Fruit fly (Drosophila melanogaster) whole organism, embryonic: ENCODE data around the gene Nf-YA.

Experiments used
- CG10462 ChIP-seq: fragments of 200-800 bp; sonication (Bioruptor generic); optimal IDR thresholded peaks from 2 replicates; lab custom pipeline; 2016; ENCODE audit warnings: missing biosample characterization, missing genetic modification characterization
- CG11093 ChIP-seq: fragments of 200-800 bp; sonication (Bioruptor generic); IDR thresholded peaks from 3 replicates; pipeline ENCODE4 v1.3.6; 2022; ENCODE audit warnings: missing biosample characterization, missing genetic modification characterization
- CG11560 ChIP-seq: fragments of 200-800 bp; sonication (Bioruptor generic); IDR thresholded peaks from 3 replicates; pipeline ENCODE4 v1.3.6; 2022; ENCODE audit warnings: missing biosample characterization, missing genetic modification characterization
- CG12299 ChIP-seq: fragments of 200-800 bp; sonication (Bioruptor generic); optimal IDR thresholded peaks from 2 replicates; lab custom pipeline; 2018; ENCODE audit warnings: missing biosample characterization, mild to moderate bottlenecking, missing genetic modification characterization
- CG1233 ChIP-seq: fragments of 200-800 bp; sonication (Bioruptor generic); optimal IDR thresholded peaks from 4 replicates; lab custom pipeline; 2018; ENCODE audit warnings: missing biosample characterization, mild to moderate bottlenecking, missing genetic modification characterization
- CG13624 ChIP-seq: fragments of 200-800 bp; sonication (Bioruptor generic); optimal IDR thresholded peaks from 2 replicates; lab custom pipeline; 2016; ENCODE audit warnings: missing biosample characterization, missing genetic modification characterization
- CG13894 ChIP-seq: fragments of 200-800 bp; sonication (Bioruptor generic); optimal IDR thresholded peaks from 3 replicates; lab custom pipeline; 2018; ENCODE audit warnings: missing biosample characterization, mild to moderate bottlenecking, missing genetic modification characterization, moderate library complexity
- CG14667 ChIP-seq: fragments of 200-800 bp; sonication (Bioruptor generic); IDR thresholded peaks from 2 replicates; pipeline ENCODE4 v1.3.6; 2022; ENCODE audit warnings: missing biosample characterization, missing genetic modification characterization
- CG15269 ChIP-seq: fragments of 200-800 bp; sonication (Bioruptor generic); optimal IDR thresholded peaks from 2 replicates; lab custom pipeline; 2018; ENCODE audit warnings: missing biosample characterization, mild to moderate bottlenecking, missing genetic modification characterization, moderate library complexity
- CG17186 ChIP-seq: fragments of 200-800 bp; sonication (Bioruptor generic); optimal IDR thresholded peaks from 3 replicates; lab custom pipeline; 2017; ENCODE audit warnings: missing biosample characterization, missing genetic modification reagents, missing genetic modification characterization
- CG17328 ChIP-seq: fragments of 200-800 bp; sonication (Bioruptor generic); IDR thresholded peaks from 2 replicates; pipeline ENCODE4 v1.3.6; 2022; ENCODE audit warnings: missing biosample characterization, missing genetic modification characterization
- CG18011 ChIP-seq: fragments of 200-800 bp; sonication (Bioruptor generic); optimal IDR thresholded peaks from 2 replicates; lab custom pipeline; 2017; ENCODE audit warnings: missing biosample characterization, missing genetic modification characterization, mild to moderate bottlenecking, moderate library complexity, missing genotype
- CG1832 ChIP-seq: fragments of 200-800 bp; sonication (Bioruptor generic); optimal IDR thresholded peaks from 2 replicates; lab custom pipeline; 2017; ENCODE audit warnings: missing biosample characterization, mild to moderate bottlenecking, missing genetic modification characterization, inconsistent platforms
- CG2120 ChIP-seq: fragments of 200-800 bp; sonication (Bioruptor generic); optimal IDR thresholded peaks from 3 replicates; lab custom pipeline; 2016; ENCODE audit warnings: missing biosample characterization, missing genetic modification characterization
- CG30020 ChIP-seq: fragments of 200-800 bp; optimal IDR thresholded peaks from 2 replicates; lab custom pipeline; 2019; ENCODE audit warnings: missing biosample characterization, mild to moderate bottlenecking, missing genetic modification characterization, moderate library complexity
- CG31224 ChIP-seq: fragments of 200-800 bp; sonication (Bioruptor generic); IDR thresholded peaks from 2 replicates; pipeline ENCODE4 v1.3.6; 2022; ENCODE audit warnings: missing biosample characterization, missing genetic modification characterization
- CG5180 ChIP-seq: fragments of 200-800 bp; sonication (Bioruptor generic); optimal IDR thresholded peaks from 3 replicates; lab custom pipeline; 2017; ENCODE audit warnings: missing biosample characterization, missing genetic modification characterization, mild to moderate bottlenecking, moderate library complexity, missing genetic modification reagents
- CG6254 ChIP-seq: fragments of 200-800 bp; sonication (Bioruptor generic); optimal IDR thresholded peaks from 3 replicates; lab custom pipeline; 2017; ENCODE audit warnings: mild to moderate bottlenecking, missing biosample characterization, missing genetic modification reagents, missing genetic modification characterization
- CG7556 ChIP-seq: fragments of 200-800 bp; sonication (Bioruptor generic); optimal IDR thresholded peaks from 2 replicates; lab custom pipeline; 2017; ENCODE audit warnings: missing biosample characterization, mild to moderate bottlenecking, missing genetic modification characterization
- CG7987 ChIP-seq: fragments of 200-800 bp; sonication (Bioruptor generic); optimal IDR thresholded peaks from 2 replicates; lab custom pipeline; 2018; ENCODE audit warnings: missing biosample characterization, mild to moderate bottlenecking, missing genetic modification characterization, moderate library complexity
- CG9797 ChIP-seq: fragments of 200-800 bp; sonication (Bioruptor generic); optimal IDR thresholded peaks from 3 replicates; lab custom pipeline; 2018; ENCODE audit warnings: missing biosample characterization, mild to moderate bottlenecking, missing genetic modification characterization
- GATAe ChIP-seq: fragments of 200-800 bp; sonication (Bioruptor generic); conservative IDR thresholded peaks from 2 replicates; pipeline ENCODE4 v1.3.6; 2022; ENCODE audit warnings: missing biosample characterization, missing genetic modification characterization
- Gsc ChIP-seq: fragments of 200-800 bp; sonication (Bioruptor generic); IDR thresholded peaks from 2 replicates; pipeline ENCODE4 v1.3.6; 2022; ENCODE audit warnings: missing biosample characterization, missing genetic modification characterization
- Hr51 ChIP-seq, 2 experiments: fragments of 200-800 bp; sonication (Bioruptor generic); optimal IDR thresholded peaks; 2 replicates in 1 of 2; 3 replicates in 1 of 2; lab custom pipeline; 2016 to 2018; ENCODE audit warnings: missing biosample characterization in 2 of 2, missing genetic modification characterization in 2 of 2, mild to moderate bottlenecking in 1 of 2, moderate library complexity in 1 of 2
- Lpt ChIP-seq: fragments of >200 bp; optimal IDR thresholded peaks from 2 replicates; lab custom pipeline; 2018; ENCODE audit warnings: missing biosample characterization, missing genetic modification characterization
- Neu2 ChIP-seq: fragments of 200-800 bp; sonication (Bioruptor generic); optimal IDR thresholded peaks from 3 replicates; lab custom pipeline; 2016; ENCODE audit warnings: missing biosample characterization, missing genetic modification characterization, borderline replicate concordance
- Oli ChIP-seq: fragments of 200-800 bp; sonication (Bioruptor generic); optimal IDR thresholded peaks from 2 replicates; lab custom pipeline; 2018; ENCODE audit warnings: missing biosample characterization, mild to moderate bottlenecking, missing genetic modification characterization, moderate library complexity
- Pdp1 ChIP-seq, 2 experiments: fragments of 200-800 bp; sonication (Bioruptor generic); optimal IDR thresholded peaks; 3 replicates each; lab custom pipeline; 2016; ENCODE audit warnings: missing biosample characterization in 2 of 2, missing genetic modification characterization in 2 of 2, mild to moderate bottlenecking in 1 of 2, moderate library complexity in 1 of 2
- Ravus ChIP-seq: fragments of 200-800 bp; sonication (Bioruptor generic); IDR thresholded peaks from 2 replicates; pipeline ENCODE4 v1.3.6; 2022; ENCODE audit warnings: missing biosample characterization, missing genetic modification characterization
- Sox102F ChIP-seq: fragments of 200-800 bp; sonication (Bioruptor generic); optimal IDR thresholded peaks from 2 replicates; lab custom pipeline; 2018; ENCODE audit warnings: missing biosample characterization, mild to moderate bottlenecking, missing genetic modification characterization, moderate library complexity
- Usf ChIP-seq: fragments of 200-800 bp; sonication (Bioruptor generic); optimal IDR thresholded peaks from 2 replicates; lab custom pipeline; 2017; ENCODE audit warnings: missing genotype, missing biosample characterization, missing genetic modification characterization
- ac ChIP-seq: fragments of 200-800 bp; sonication (Bioruptor generic); optimal IDR thresholded peaks from 3 replicates; lab custom pipeline; 2017; ENCODE audit warnings: missing biosample characterization, mild to moderate bottlenecking, missing genetic modification characterization
- caup ChIP-seq: fragments of 200-800 bp; sonication (Bioruptor generic); optimal IDR thresholded peaks from 3 replicates; lab custom pipeline; 2017; ENCODE audit warnings: missing biosample characterization, mild to moderate bottlenecking, missing genetic modification characterization, moderate library complexity; ENCODE audit not compliant: severe bottlenecking
- gem ChIP-seq: fragments of 200-800 bp; sonication (Bioruptor generic); optimal IDR thresholded peaks from 2 replicates; lab custom pipeline; 2019; ENCODE audit warnings: missing biosample characterization, mild to moderate bottlenecking, missing genetic modification characterization, moderate library complexity
- ind ChIP-seq: fragments of 200-800 bp; sonication (Bioruptor generic); optimal IDR thresholded peaks from 3 replicates; lab custom pipeline; 2016; ENCODE audit warnings: missing biosample characterization, missing genetic modification characterization
- inv ChIP-seq: fragments of 200-800 bp; sonication (Bioruptor generic); IDR thresholded peaks from 2 replicates; pipeline ENCODE4 v1.3.6; 2022; ENCODE audit warnings: missing biosample characterization, missing genetic modification characterization; ENCODE audit not compliant: partially characterized antibody
- jing ChIP-seq: fragments of 200-800 bp; sonication (Bioruptor generic); optimal IDR thresholded peaks from 2 replicates; lab custom pipeline; 2018; ENCODE audit warnings: missing biosample characterization, mild to moderate bottlenecking, missing genetic modification characterization
- lmd ChIP-seq: fragments of 200-800 bp; sonication (Bioruptor generic); IDR thresholded peaks from 2 replicates; pipeline ENCODE4 v1.3.6; 2022; ENCODE audit warnings: missing biosample characterization, missing genetic modification characterization
- pfk ChIP-seq: fragments of 200-800 bp; sonication (Bioruptor generic); optimal IDR thresholded peaks from 2 replicates; lab custom pipeline; 2018; ENCODE audit warnings: missing biosample characterization, mild to moderate bottlenecking, missing genetic modification characterization, moderate library complexity
- pita ChIP-seq: fragments of 200-800 bp; sonication (Bioruptor generic); optimal IDR thresholded peaks from 2 replicates; lab custom pipeline; 2017; ENCODE audit warnings: missing biosample characterization, mild to moderate bottlenecking, missing genetic modification characterization
- sima ChIP-seq: fragments of 200-800 bp; sonication (Bioruptor generic); optimal IDR thresholded peaks from 2 replicates; lab custom pipeline; 2016; ENCODE audit warnings: missing biosample characterization, missing genetic modification characterization
- sisA ChIP-seq: fragments of 200-800 bp; sonication (Bioruptor generic); IDR thresholded peaks from 2 replicates; pipeline ENCODE4 v1.3.6; 2022; ENCODE audit warnings: missing biosample characterization, missing genetic modification characterization
- slp2 ChIP-seq: fragments of 200-800 bp; sonication (Bioruptor generic); optimal IDR thresholded peaks from 2 replicates; lab custom pipeline; 2016; ENCODE audit warnings: missing biosample characterization, missing genetic modification characterization
- so ChIP-seq: fragments of 200-800 bp; sonication (Bioruptor generic); IDR thresholded peaks from 3 replicates; pipeline ENCODE4 v1.3.6; 2022; ENCODE audit warnings: missing biosample characterization, missing genetic modification characterization
- sob ChIP-seq: fragments of 200-800 bp; sonication (Bioruptor generic); IDR thresholded peaks from 2 replicates; pipeline ENCODE4 v1.3.6; 2022; ENCODE audit warnings: missing biosample characterization, missing genetic modification characterization
- trh ChIP-seq: fragments of 200-800 bp; sonication (Bioruptor generic); optimal IDR thresholded peaks from 2 replicates; lab custom pipeline; 2016; ENCODE audit warnings: missing biosample characterization, missing genetic modification characterization
- tx ChIP-seq: fragments of 200-800 bp; sonication (Bioruptor generic); optimal IDR thresholded peaks from 2 replicates; lab custom pipeline; 2016; ENCODE audit warnings: missing biosample characterization, missing genetic modification characterization
- zfh1 ChIP-seq: fragments of 200-800 bp; sonication (Bioruptor generic); IDR thresholded peaks from 3 replicates; pipeline ENCODE4 v1.3.6; 2022; ENCODE audit warnings: missing biosample characterization, missing genetic modification characterization

The Nf-YA gene

DNA sequence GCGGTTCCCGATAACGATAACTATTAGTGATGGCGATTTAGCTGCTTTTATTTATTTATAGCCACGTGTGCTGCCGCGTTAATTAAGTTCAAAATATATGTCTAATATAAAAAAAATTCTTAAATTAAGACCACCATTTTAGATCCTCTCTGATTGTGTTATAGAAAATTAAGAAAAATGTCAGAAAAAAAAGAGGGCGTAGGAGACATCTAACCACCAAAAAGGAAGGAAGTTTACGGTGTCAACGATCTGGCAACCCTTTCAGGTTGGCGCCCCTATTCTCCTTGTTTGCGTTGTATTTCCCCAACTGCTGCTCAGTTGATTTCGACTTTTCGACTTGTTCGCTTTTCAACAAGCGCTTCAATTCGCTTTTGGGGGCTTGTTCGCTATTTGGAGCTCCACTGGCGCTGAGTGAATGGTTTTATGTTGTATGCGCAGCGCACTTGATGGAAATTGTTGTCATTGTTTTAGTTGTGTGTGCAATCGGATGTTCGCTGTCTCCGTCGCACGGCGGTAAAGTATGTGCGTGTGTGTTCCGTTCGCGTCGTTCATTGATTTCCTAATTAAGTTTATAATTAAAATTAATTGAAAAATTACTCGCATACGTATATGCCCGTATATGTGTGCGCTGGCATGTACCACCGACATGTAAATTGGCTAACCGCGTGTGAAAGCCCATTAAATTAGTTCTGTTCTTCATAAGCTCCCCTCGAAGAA lies 18.9 kb upstream of the Nf-YA start, which contains the start of the genes CG3434 and CG44838 (continued):
- TF ChIP-seq Usf (GFP tag; lab: Kevin White, UChicago) (peak; percentile 57), ac (GFP tag; lab: Kevin White, UChicago) (no peak), CG9797 (GFP tag; lab: Kevin White, UChicago) (peak; percentile 25), CG2120 (peak; percentile 90), tx (GFP tag; lab: Kevin White, UChicago) (peak; percentile 62), CG1233 (GFP tag; lab: Kevin White, UChicago) (peak; percentile 74), ind (GFP tag; lab: Kevin White, UChicago) (peak; percentile 81), CG15269 (tag; lab: Kevin White, UChicago) (peak; percentile 85), CG17328 (GFP tag; lab: Robert Waterston, UW) (peak; percentile 74), CG31224 (no peak; the same call in 1 of the 2 replicates), CG30020 (tag; lab: Kevin White, UChicago) (peak; percentile 75), CG12299 (peak; percentile 74), zfh1 (GFP tag; lab: Robert Waterston, UW) (peak; percentile 68; the same call in 2 of the 3 replicates), CG11560 (tag; lab: Robert Waterston, UW) (no peak; the same call in 2 of the 3 replicates), CG13894 (tag; lab: Kevin White, UChicago) (peak; percentile 85), caup (GFP tag; lab: Kevin White, UChicago) (peak; percentile 83), CG10462 (GFP tag; lab: Kevin White, UChicago) (peak; percentile 73), pita (no peak), CG1832 (peak; percentile 18), Lpt (GFP tag; lab: Kevin White, UChicago) (no peak), GATAe (no peak), CG5180 (peak; percentile 87), CG17186 (GFP tag; lab: Kevin White, UChicago) (peak; percentile 58), Neu2 (peak; percentile 56), gem (tag; lab: Kevin White, UChicago) (peak; percentile 88), Ravus (GFP tag; lab: Robert Waterston, UW) (no peak; the same call in 1 of the 2 replicates), CG7556 (GFP tag; lab: Kevin White, UChicago) (peak; percentile 72), Pdp1 (GFP tag; optimal IDR thresholded peaks at IDR 0.05; lab: Kevin White, UChicago) (peak; percentile 57 to 65), so (GFP tag; lab: Robert Waterston, UW) (no peak), CG13624 (GFP tag; lab: Kevin White, UChicago) (peak; percentile 66), trh (peak; percentile 15), Oli (tag; lab: Kevin White, UChicago) (peak; percentile 73), CG11093 (GFP tag; lab: Robert Waterston, UW) (peak; percentile 45; the same call in 1 of the 3 replicates), CG6254 (GFP tag; lab: Kevin White, UChicago) (peak; percentile 40), CG14667 (peak; percentile 47; the same call in 1 of the 2 replicates), slp2 (GFP tag; lab: Kevin White, UChicago) (no peak), Gsc (no peak; the same call in 1 of the 2 replicates), pfk (GFP tag; lab: Kevin White, UChicago) (no peak), lmd (GFP tag; lab: Robert Waterston, UW) (peak; percentile 70), sisA (GFP tag; lab: Robert Waterston, UW) (peak; percentile 75), jing (GFP tag; lab: Kevin White, UChicago) (no peak), sima (GFP tag; lab: Kevin White, UChicago) (peak; percentile 29), Sox102F (peak; percentile 79), Hr51 (GFP tag; optimal IDR thresholded peaks at IDR 0.05; lab: Kevin White, UChicago) (peak; percentile 66 to 81), sob (peak; percentile 80), CG7987 (GFP tag; lab: Kevin White, UChicago) (peak; percentile 41), CG18011 (peak; percentile 58), inv (no peak)
